Fruit fly (Drosophila melanogaster) S2 (cell line): ENCODE data around the gene moody.

ENCODE experiments used
- CG8478 ChIP-seq: fragments of >200 bp; optimal IDR thresholded peaks from 2 replicates; lab custom pipeline; 2018
- CTCF ChIP-seq, 2 experiments: fragments of >200 bp; optimal IDR thresholded peaks; 2 replicates each; lab custom pipeline; 2018

DNA sequence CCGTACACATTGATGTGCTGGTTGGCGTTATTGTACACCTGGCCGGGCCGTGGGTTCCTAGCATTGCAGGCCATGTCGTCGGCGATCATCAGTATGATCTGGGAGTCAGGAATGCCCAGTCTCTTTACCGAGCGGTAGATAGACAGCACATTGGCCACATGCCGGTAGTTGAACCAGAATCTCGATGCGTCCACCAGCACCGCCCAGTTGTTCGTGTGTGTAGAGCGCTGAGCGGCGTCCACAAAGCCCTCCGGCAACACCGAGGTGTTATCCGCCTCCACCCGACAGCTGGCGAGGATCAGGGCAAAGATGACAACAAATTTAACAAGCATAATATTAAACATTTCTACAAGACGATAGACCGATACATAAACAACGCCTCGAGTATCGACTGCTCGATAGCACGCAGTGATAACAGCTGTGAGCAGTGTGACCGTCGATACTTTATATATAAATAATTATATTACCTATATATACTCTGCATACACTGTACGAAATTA, 40.9 kb downstream of the moody start, which contains the start of gene PIG-K:
- TF ChIP-seq CTCF (optimal IDR thresholded peaks at IDR 0.05; lab: Kevin White, UChicago), result no peak
- TF ChIP-seq CG8478 (lab: Kevin White, UChicago), result no peak
